Worm (Caenorhabditis elegans) whole organism, L1 larva: ENCODE results near the gene sma-10.
A peak's percentile ranks its signal among the peaks of the same experiment; 100 is the strongest.

ENCODE experiments used
- C04F5.9 ChIP-seq: sonication (generic microtip); optimal IDR thresholded peaks from 2 replicates; lab custom pipeline; 2016; ENCODE audit warnings: missing genetic modification characterization, missing compliant biosample characterization
- C16A3.4 ChIP-seq: fragments of 150-350 bp; optimal IDR thresholded peaks from 2 replicates; lab custom pipeline; 2014; ENCODE audit warnings: missing biosample characterization, missing genetic modification characterization
- C34B4.2 ChIP-seq: sonication (generic microtip); optimal IDR thresholded peaks from 2 replicates; lab custom pipeline; 2017; ENCODE audit warnings: mild to moderate bottlenecking, missing genetic modification characterization, missing compliant biosample characterization
- alr-1 ChIP-seq: fragments of 200-800 bp; sonication (Bioruptor generic); optimal IDR thresholded peaks from 2 replicates; lab custom pipeline; 2018; ENCODE audit warnings: borderline replicate concordance, mild to moderate bottlenecking, missing genetic modification characterization, missing compliant biosample characterization
- blmp-1 ChIP-seq: fragments of 150-350 bp; optimal IDR thresholded peaks from 2 replicates; lab custom pipeline; 2014; ENCODE audit warnings: missing biosample characterization, missing genetic modification characterization
- ceh-63 ChIP-seq: fragments of 200-800 bp; sonication (Bioruptor generic); optimal IDR thresholded peaks from 2 replicates; lab custom pipeline; 2018; ENCODE audit warnings: mild to moderate bottlenecking, missing genetic modification characterization, missing compliant biosample characterization
- ceh-8 ChIP-seq: fragments of 200-800 bp; sonication (Bioruptor generic); optimal IDR thresholded peaks from 2 replicates; lab custom pipeline; 2018; ENCODE audit warnings: mild to moderate bottlenecking, missing genetic modification characterization, moderate library complexity, missing compliant biosample characterization
- ceh-90 ChIP-seq: sonication (generic microtip); optimal IDR thresholded peaks from 2 replicates; lab custom pipeline; 2016; ENCODE audit warnings: missing genetic modification characterization, missing compliant biosample characterization
- efl-3 ChIP-seq: fragments of 200-800 bp; sonication (Bioruptor generic); optimal IDR thresholded peaks from 2 replicates; lab custom pipeline; 2018; ENCODE audit warnings: mild to moderate bottlenecking, missing genetic modification characterization, missing compliant biosample characterization
- egl-13 ChIP-seq: sonication (generic microtip); optimal IDR thresholded peaks from 2 replicates; lab custom pipeline; 2016; ENCODE audit warnings: missing genotype, missing genetic modification reagents, missing genetic modification characterization, missing compliant biosample characterization
- egl-27 ChIP-seq, 2 experiments: fragments of 150-350 bp in 1 of 2; sonication (generic microtip); optimal IDR thresholded peaks; 3 replicates each; lab custom pipeline; 2017 to 2018; ENCODE audit warnings: missing biosample characterization in 2 of 2, missing genetic modification characterization in 2 of 2, missing genetic modification reagents in 2 of 2
- elt-2 ChIP-seq: sonication (generic microtip); optimal IDR thresholded peaks from 2 replicates; lab custom pipeline; 2016; ENCODE audit warnings: missing genetic modification characterization, mild to moderate bottlenecking, inconsistent platforms, missing compliant biosample characterization, missing genetic modification reagents
- elt-3 ChIP-seq, 6 experiments: fragments of 150-350 bp in 1 of 6; sonication (generic microtip); optimal IDR thresholded peaks; 2 replicates each; lab custom pipeline; 2017 to 2018; ENCODE audit warnings: missing biosample characterization in 6 of 6, missing genetic modification characterization in 6 of 6, inconsistent platforms in 1 of 6
- ets-5 ChIP-seq: fragments of 200-800 bp; sonication (Bioruptor generic); IDR thresholded peaks from 2 replicates; pipeline ENCODE4 v1.3.6; 2022; ENCODE audit warnings: missing genetic modification characterization, missing compliant biosample characterization
- fkh-8 ChIP-seq: sonication (generic microtip); optimal IDR thresholded peaks from 2 replicates; lab custom pipeline; 2016; ENCODE audit warnings: mild to moderate bottlenecking, missing genetic modification characterization, missing compliant biosample characterization
- grh-1 ChIP-seq: fragments of 200-800 bp; sonication (Bioruptor generic); IDR thresholded peaks from 2 replicates; pipeline ENCODE4 v1.3.6; 2022; ENCODE audit warnings: missing genetic modification reagents, missing genetic modification characterization, missing compliant biosample characterization
- hlh-4 ChIP-seq: sonication (generic microtip); optimal IDR thresholded peaks from 2 replicates; lab custom pipeline; 2016; ENCODE audit warnings: mild to moderate bottlenecking, missing genetic modification characterization, missing compliant biosample characterization
- hpl-2 ChIP-seq: fragments of 150-350 bp; optimal IDR thresholded peaks from 2 replicates; lab custom pipeline; 2014; ENCODE audit warnings: missing biosample characterization, missing genetic modification reagents, missing genetic modification characterization
- isw-1 ChIP-seq: fragments of 200-800 bp; sonication (Bioruptor generic); IDR thresholded peaks from 2 replicates; pipeline ENCODE4 v1.3.6; 2022; ENCODE audit warnings: missing genetic modification characterization, missing compliant biosample characterization
- jun-1 ChIP-seq: fragments of 150-350 bp; optimal IDR thresholded peaks from 2 replicates; lab custom pipeline; 2014; ENCODE audit warnings: missing biosample characterization, missing genetic modification reagents, missing genetic modification characterization
- lin-14 ChIP-seq: fragments of 200-800 bp; sonication (Bioruptor generic); optimal IDR thresholded peaks from 2 replicates; lab custom pipeline; 2018; ENCODE audit warnings: mild to moderate bottlenecking, missing genetic modification characterization, moderate library complexity, missing compliant biosample characterization
- lin-15B ChIP-seq: fragments of 150-350 bp; sonication (generic microtip); optimal IDR thresholded peaks from 3 replicates; lab custom pipeline; 2014; ENCODE audit warnings: missing biosample characterization, missing genetic modification characterization
- lin-35 ChIP-seq, 2 experiments: fragments of 150-350 bp; optimal IDR thresholded peaks; 2 replicates each; lab custom pipeline; 2014; ENCODE audit warnings: missing biosample characterization in 2 of 2, missing genetic modification characterization in 2 of 2, missing genetic modification reagents in 2 of 2
- mdl-1 ChIP-seq, 2 experiments: fragments of 150-350 bp; optimal IDR thresholded peaks; 2 replicates each; lab custom pipeline; 2014 to 2017; ENCODE audit warnings: missing biosample characterization in 2 of 2, missing genetic modification characterization in 2 of 2, inconsistent platforms in 1 of 2
- mef-2 ChIP-seq: fragments of 150-350 bp; optimal IDR thresholded peaks from 2 replicates; lab custom pipeline; 2014; ENCODE audit warnings: missing biosample characterization, missing genetic modification characterization
- mep-1 ChIP-seq: fragments of 150-350 bp; optimal IDR thresholded peaks from 2 replicates; lab custom pipeline; 2014; ENCODE audit warnings: missing biosample characterization, missing genetic modification characterization
- nhr-11 ChIP-seq: fragments of 150-350 bp; optimal IDR thresholded peaks from 2 replicates; lab custom pipeline; 2014; ENCODE audit warnings: missing biosample characterization, missing genetic modification characterization
- nhr-19 ChIP-seq: fragments of 200-800 bp; sonication (Bioruptor generic); conservative IDR thresholded peaks from 2 replicates; pipeline ENCODE4 v1.3.6; 2022; ENCODE audit warnings: missing genetic modification characterization, missing compliant biosample characterization
- nhr-20 ChIP-seq: sonication (generic microtip); optimal IDR thresholded peaks from 2 replicates; lab custom pipeline; 2016; ENCODE audit warnings: mild to moderate bottlenecking, missing genetic modification characterization, missing compliant biosample characterization
- nhr-47 ChIP-seq: sonication (generic microtip); optimal IDR thresholded peaks from 2 replicates; lab custom pipeline; 2016; ENCODE audit warnings: mild to moderate bottlenecking, missing genetic modification characterization, moderate library complexity, missing compliant biosample characterization
- nhr-76 ChIP-seq: sonication (generic microtip); optimal IDR thresholded peaks from 2 replicates; lab custom pipeline; 2017; ENCODE audit warnings: missing biosample characterization, missing genetic modification characterization
- nhr-77 ChIP-seq: fragments of 150-350 bp; optimal IDR thresholded peaks from 2 replicates; lab custom pipeline; 2014; ENCODE audit warnings: missing biosample characterization, missing genetic modification characterization
- nhr-84 ChIP-seq: sonication (generic microtip); optimal IDR thresholded peaks from 2 replicates; lab custom pipeline; 2017; ENCODE audit warnings: missing biosample characterization, missing genetic modification characterization
- nhr-90 ChIP-seq: sonication (generic microtip); optimal IDR thresholded peaks from 2 replicates; lab custom pipeline; 2016; ENCODE audit warnings: mild to moderate bottlenecking, missing genetic modification characterization, missing compliant biosample characterization; ENCODE audit not compliant: poor library complexity
- sox-4 ChIP-seq: sonication (generic microtip); optimal IDR thresholded peaks from 2 replicates; lab custom pipeline; 2016; ENCODE audit warnings: missing genetic modification characterization, missing compliant biosample characterization
- sup-37 ChIP-seq: fragments of 200-800 bp; sonication (Bioruptor generic); optimal IDR thresholded peaks from 2 replicates; lab custom pipeline; 2018; ENCODE audit warnings: mild to moderate bottlenecking, missing genetic modification characterization, missing compliant biosample characterization
- swsn-7 ChIP-seq: sonication (generic microtip); optimal IDR thresholded peaks from 2 replicates; lab custom pipeline; 2016; ENCODE audit warnings: missing genetic modification characterization, missing compliant biosample characterization
- tbx-2 ChIP-seq: sonication (generic microtip); optimal IDR thresholded peaks from 2 replicates; lab custom pipeline; 2016; ENCODE audit warnings: missing genetic modification characterization, missing compliant biosample characterization
- unc-62 ChIP-seq: fragments of 150-350 bp; optimal IDR thresholded peaks from 2 replicates; lab custom pipeline; 2014; ENCODE audit warnings: missing biosample characterization, missing genetic modification reagents, missing genetic modification characterization
- unc-86 ChIP-seq: sonication (generic microtip); optimal IDR thresholded peaks from 2 replicates; lab custom pipeline; 2016; ENCODE audit warnings: missing genetic modification characterization, missing compliant biosample characterization
- unc-98 ChIP-seq: fragments of 200-800 bp; sonication (Bioruptor generic); IDR thresholded peaks from 2 replicates; pipeline ENCODE4 v1.3.6; 2022; ENCODE audit warnings: missing genetic modification characterization, missing compliant biosample characterization
- xbp-1 ChIP-seq: sonication (generic microtip); optimal IDR thresholded peaks from 2 replicates; lab custom pipeline; 2016; ENCODE audit warnings: missing genetic modification characterization, missing compliant biosample characterization
- zag-1 ChIP-seq: fragments of 150-350 bp; optimal IDR thresholded peaks from 2 replicates; lab custom pipeline; 2014; ENCODE audit warnings: missing biosample characterization, missing genetic modification characterization
- zip-4 ChIP-seq: fragments of 200-800 bp; sonication (Bioruptor generic); optimal IDR thresholded peaks from 2 replicates; lab custom pipeline; 2018; ENCODE audit warnings: mild to moderate bottlenecking, missing genetic modification characterization, moderate library complexity, missing compliant biosample characterization

sma-10 gene

ce11 chrIV:302743-303142 lies 28.5 kb downstream of the sma-10 start (continued):
- no peak for TF ChIP-seq mep-1 (tag; lab: Kevin White, UChicago)
- TF ChIP-seq nhr-76 (tag; lab: Kevin White, UChicago) = no peak
- no peak for TF ChIP-seq isw-1 (GFP tag; lab: Robert Waterston, UW)
- TF ChIP-seq alr-1 (tag; lab: Kevin White, UChicago) = no peak
- no peak for TF ChIP-seq ceh-63
- TF ChIP-seq nhr-47 (tag; lab: Kevin White, UChicago) = peak; percentile 31
- no peak for TF ChIP-seq unc-98 (GFP tag; lab: Robert Waterston, UW)
- TF ChIP-seq nhr-19 (GFP tag; lab: Robert Waterston, UW) = no peak; the same call in 1 of the 2 replicates
- no peak for TF ChIP-seq egl-27 (tag; optimal IDR thresholded peaks at IDR 0.05; lab: Kevin White, UChicago)
- no peak for TF ChIP-seq mef-2 (tag; lab: Kevin White, UChicago)
- no peak for TF ChIP-seq unc-86 (tag; lab: Kevin White, UChicago)
- no peak for TF ChIP-seq hlh-4
- TF ChIP-seq ceh-8 = no peak
- no peak for TF ChIP-seq hpl-2 (GFP tag; lab: Kevin White, UChicago)
- no peak for TF ChIP-seq fkh-8 (tag; lab: Kevin White, UChicago)
- TF ChIP-seq ceh-90 (tag; lab: Kevin White, UChicago) = no peak
- no peak for TF ChIP-seq nhr-11 (tag; lab: Kevin White, UChicago)
- no peak for TF ChIP-seq unc-62 (GFP tag; lab: Kevin White, UChicago)
- no peak for TF ChIP-seq swsn-7 (tag; lab: Kevin White, UChicago)
- no peak for TF ChIP-seq ets-5 (GFP tag; lab: Robert Waterston, UW)
- no peak for TF ChIP-seq nhr-77 (tag; lab: Kevin White, UChicago)
- 0 out of 2 replicates have a peak, but pooled peaks have one; percentile 24 for TF ChIP-seq grh-1
- peak; percentile 36 for TF ChIP-seq egl-13
- TF ChIP-seq lin-15B (tag; lab: Kevin White, UChicago) = no peak
- TF ChIP-seq zag-1 (tag; lab: Kevin White, UChicago) = no peak
- TF ChIP-seq C34B4.2 (tag; lab: Kevin White, UChicago) = no peak
- no peak for TF ChIP-seq zip-4 (GFP tag; lab: Kevin White, UChicago)
- no peak for TF ChIP-seq C16A3.4
- no peak for TF ChIP-seq mdl-1 (tag; optimal IDR thresholded peaks at IDR 0.05; lab: Kevin White, UChicago)
- TF ChIP-seq efl-3 (GFP tag; lab: Kevin White, UChicago) = no peak
- TF ChIP-seq C04F5.9 (tag; lab: Kevin White, UChicago) = no peak
- TF ChIP-seq nhr-84 (tag; lab: Kevin White, UChicago) = no peak
- TF ChIP-seq nhr-20 (tag; lab: Kevin White, UChicago) = peak; percentile 9
- no peak for TF ChIP-seq lin-35 (GFP tag; optimal IDR thresholded peaks at IDR 0.05; lab: Kevin White, UChicago)
- TF ChIP-seq jun-1 (tag; lab: Kevin White, UChicago) = no peak
- no peak for TF ChIP-seq elt-2
- TF ChIP-seq sox-4 (tag; lab: Kevin White, UChicago) = no peak
- TF ChIP-seq tbx-2 (tag; lab: Kevin White, UChicago) = no peak
- TF ChIP-seq blmp-1 (tag; lab: Kevin White, UChicago) = peak; percentile 73
- no peak for TF ChIP-seq nhr-90
- TF ChIP-seq xbp-1 (tag; lab: Kevin White, UChicago) = no peak

- peak; percentile 53 for TF ChIP-seq blmp-1 (tag; lab: Kevin White, UChicago)
- peak; percentile 27 for TF ChIP-seq lin-14 (GFP tag; lab: Kevin White, UChicago)
- TF ChIP-seq sup-37 (GFP tag; lab: Kevin White, UChicago) = no peak
- TF ChIP-seq elt-3 (tag; optimal IDR thresholded peaks at IDR 0.05; lab: Kevin White, UChicago) = peak in 2 of 6 experiments; percentile 0 to 55
Observed at ce11 chrIV:303264-303663, 29.0 kb downstream of the sma-10 start.
